Worm (Caenorhabditis elegans) whole organism, L4 larva: ENCODE measurements around the gene skr-6.

Experiments
- Y105C5A.15 ChIP-seq: fragments of 200-800 bp; sonication (Bioruptor generic); IDR thresholded peaks from 2 replicates; pipeline ENCODE4 v1.3.6; 2022; ENCODE audit warnings: missing genetic modification characterization, missing compliant biosample characterization
- aha-1 ChIP-seq: fragments of 150-350 bp; peaks from one replicate; lab custom pipeline; 2014; ENCODE audit warnings: missing biosample characterization, missing genetic modification characterization
- ceh-20 ChIP-seq: fragments of 200-800 bp; sonication (Bioruptor generic); IDR thresholded peaks from 2 replicates; pipeline ENCODE4 v1.3.6; 2022; ENCODE audit warnings: missing genetic modification reagents, missing genetic modification characterization, missing compliant biosample characterization
- ceh-32 ChIP-seq: sonication (generic microtip); optimal IDR thresholded peaks from 2 replicates; lab custom pipeline; 2016; ENCODE audit warnings: mild to moderate bottlenecking, missing genetic modification characterization, missing compliant biosample characterization; ENCODE audit not compliant: poor library complexity
- daf-16 ChIP-seq, 3 experiments: sonication (generic microtip); optimal IDR thresholded peaks; 2 replicates each; lab custom pipeline; 2016 to 2017; ENCODE audit warnings: missing genetic modification characterization in 3 of 3, missing genetic modification reagents in 3 of 3, mild to moderate bottlenecking in 2 of 3, missing compliant biosample characterization in 2 of 3, missing biosample characterization in 1 of 3, moderate library complexity in 1 of 3
- fos-1 ChIP-seq: fragments of 150-350 bp; optimal IDR thresholded peaks from 2 replicates; lab custom pipeline; 2014; ENCODE audit warnings: missing biosample characterization, missing genetic modification characterization
- lin-29 ChIP-seq: fragments of 200-800 bp; sonication (Bioruptor generic); IDR thresholded peaks from 2 replicates; pipeline ENCODE4 v1.3.6; 2022; ENCODE audit warnings: missing genetic modification reagents, missing genetic modification characterization, missing compliant biosample characterization
- mep-1 ChIP-seq: fragments of 150-350 bp; sonication (generic microtip); optimal IDR thresholded peaks from 3 replicates; lab custom pipeline; 2014; ENCODE audit warnings: missing biosample characterization, missing genetic modification characterization
- nhr-77 ChIP-seq: fragments of 150-350 bp; optimal IDR thresholded peaks from 2 replicates; lab custom pipeline; 2014; ENCODE audit warnings: missing biosample characterization, missing genetic modification characterization
- ztf-7 ChIP-seq: fragments of 150-350 bp; optimal IDR thresholded peaks from 2 replicates; lab custom pipeline; 2014; ENCODE audit warnings: missing biosample characterization, missing genetic modification characterization

- no peak for TF ChIP-seq ztf-7
- no peak for TF ChIP-seq aha-1 (tag; lab: Kevin White, UChicago)
- TF ChIP-seq Y105C5A.15 (GFP tag; lab: Robert Waterston, UW) = no peak
- TF ChIP-seq ceh-20 (GFP tag; lab: Robert Waterston, UW) = no peak
- no peak for TF ChIP-seq fos-1 (tag; lab: Kevin White, UChicago)
- TF ChIP-seq nhr-77 (tag; lab: Kevin White, UChicago) = no peak
- no peak for TF ChIP-seq lin-29
- no peak for TF ChIP-seq ceh-32 (tag; lab: Kevin White, UChicago)
- no peak for TF ChIP-seq mep-1 (tag; lab: Kevin White, UChicago)
- TF ChIP-seq daf-16 (GFP tag; optimal IDR thresholded peaks at IDR 0.05; lab: Kevin White, UChicago) = no peak
- TF ChIP-seq daf-16 (tag; optimal IDR thresholded peaks at IDR 0.05; lab: Kevin White, UChicago) = peak; percentile 49
Measured at ce11 chrV:18246077-18246476, 23.7 kb downstream of the skr-6 start.
